Fruit fly (Drosophila melanogaster) whole organism: ENCODE results near the gene Smu1.

Experiments
- CG8478 ChIP-seq: fragments of >200 bp; optimal IDR thresholded peaks from 2 replicates; lab custom pipeline; 2018; ENCODE audit warnings: inconsistent platforms
- EcR ChIP-seq, 2 experiments: fragments of >200 bp; optimal IDR thresholded peaks; 2 replicates each; lab custom pipeline; 2017; ENCODE audit warnings: missing biosample characterization in 2 of 2, missing genetic modification characterization in 2 of 2, missing genetic modification reagents in 2 of 2
- psq ChIP-seq: fragments of >200 bp; optimal IDR thresholded peaks from 2 replicates; lab custom pipeline; 2017
- usp ChIP-seq: fragments of >200 bp; optimal IDR thresholded peaks from 2 replicates; lab custom pipeline; 2017; ENCODE audit warnings: missing biosample characterization, missing genetic modification characterization, mixed read lengths

DNA sequence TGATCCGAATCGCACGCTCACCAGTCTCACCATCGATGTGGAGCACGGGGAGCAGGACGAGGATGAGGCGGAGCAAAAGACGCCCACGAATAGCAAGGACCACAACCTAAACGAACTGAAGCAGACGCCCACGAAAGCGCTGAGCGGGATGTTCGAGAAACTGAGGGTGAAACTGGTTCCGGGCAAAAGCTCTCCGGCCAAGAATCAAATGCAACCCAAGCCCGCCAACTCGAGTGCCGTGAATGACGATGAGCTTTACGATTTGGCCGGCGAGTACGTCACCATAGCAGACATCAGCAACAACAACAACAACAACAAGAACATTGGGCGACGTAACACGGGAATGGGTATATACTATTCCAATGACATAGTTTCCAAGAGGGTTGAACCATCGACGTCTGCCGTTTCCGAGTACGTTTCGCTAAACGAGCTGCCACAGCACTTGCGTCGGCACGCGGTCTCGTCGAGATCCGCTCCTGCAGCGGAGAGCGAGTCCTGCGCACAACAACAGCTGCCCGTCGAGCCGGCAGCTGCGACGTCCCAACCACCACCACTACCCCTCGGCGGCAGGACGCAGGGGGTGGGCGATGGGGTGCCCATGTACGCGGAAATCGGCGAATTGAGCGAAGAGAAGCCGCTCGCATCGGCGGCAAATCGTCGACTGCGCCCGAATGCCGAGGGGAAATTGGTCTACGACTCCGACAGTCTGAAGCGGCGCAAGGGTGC is 36.4 kb upstream of the Smu1 start:
- TF ChIP-seq CG8478 (lab: Kevin White, UChicago), result no peak
- TF ChIP-seq psq (lab: Kevin White, UChicago), result no peak
- no peak for TF ChIP-seq usp
- no peak for TF ChIP-seq EcR (GFP tag; optimal IDR thresholded peaks at IDR 0.05; lab: Kevin White, UChicago)
